Worm (Caenorhabditis elegans) whole organism, young adult: ENCODE results near the gene F35D2.3.
A peak's percentile ranks its signal among the peaks of the same experiment; 100 is the strongest.

Source experiments
- B0019.2 ChIP-seq: fragments of 200-800 bp; sonication (Bioruptor generic); conservative IDR thresholded peaks from 2 replicates; pipeline ENCODE4 v1.3.6; 2022; ENCODE audit warnings: missing genetic modification reagents, missing genetic modification characterization, missing compliant biosample characterization
- B0035.1 ChIP-seq: sonication (generic microtip); optimal IDR thresholded peaks from 2 replicates; lab custom pipeline; 2016; ENCODE audit warnings: missing genetic modification characterization, mild to moderate bottlenecking, missing compliant biosample characterization, missing genotype, missing genetic modification reagents
- F22D6.2 ChIP-seq: sonication (generic microtip); optimal IDR thresholded peaks from 2 replicates; lab custom pipeline; 2016; ENCODE audit warnings: mild to moderate bottlenecking, missing genetic modification characterization, missing compliant biosample characterization
- F33H1.4 ChIP-seq: fragments of 200-800 bp; sonication (Bioruptor generic); IDR thresholded peaks from 2 replicates; pipeline ENCODE4 v1.3.6; 2022; ENCODE audit warnings: missing genetic modification reagents, missing genetic modification characterization, missing compliant biosample characterization
- F37B4.10 ChIP-seq: fragments of 200-800 bp; sonication (Bioruptor generic); IDR thresholded peaks from 2 replicates; pipeline ENCODE4 v1.3.6; 2022; ENCODE audit warnings: missing genetic modification characterization, missing compliant biosample characterization
- F39B2.1 ChIP-seq: fragments of 200-800 bp; sonication (Bioruptor generic); IDR thresholded peaks from 2 replicates; pipeline ENCODE4 v1.3.6; 2022; ENCODE audit warnings: missing genetic modification reagents, missing genetic modification characterization, missing compliant biosample characterization
- F57A8.1 ChIP-seq: fragments of 200-800 bp; sonication (Bioruptor generic); optimal IDR thresholded peaks from 2 replicates; lab custom pipeline; 2018; ENCODE audit warnings: mild to moderate bottlenecking, missing genetic modification characterization, moderate library complexity, missing compliant biosample characterization
- K11D2.4 ChIP-seq: fragments of 200-800 bp; sonication (Bioruptor generic); IDR thresholded peaks from 2 replicates; pipeline ENCODE4 v1.3.6; 2022; ENCODE audit warnings: missing genetic modification reagents, missing genetic modification characterization, missing compliant biosample characterization
- T07F8.4 ChIP-seq: sonication (generic microtip); optimal IDR thresholded peaks from 2 replicates; lab custom pipeline; 2016; ENCODE audit warnings: mild to moderate bottlenecking, missing genetic modification characterization, moderate library complexity, missing compliant biosample characterization
- T26A5.8 ChIP-seq: sonication (generic microtip); optimal IDR thresholded peaks from 2 replicates; lab custom pipeline; 2016; ENCODE audit warnings: missing genetic modification characterization, missing compliant biosample characterization
- Y56A3A.18 ChIP-seq: fragments of 200-800 bp; sonication (Bioruptor generic); IDR thresholded peaks from 2 replicates; pipeline ENCODE4 v1.3.6; 2022; ENCODE audit warnings: missing genetic modification reagents, missing genetic modification characterization, missing compliant biosample characterization
- akir-1 ChIP-seq: fragments of 200-800 bp; sonication (Bioruptor generic); optimal IDR thresholded peaks from 2 replicates; lab custom pipeline; 2018; ENCODE audit warnings: mild to moderate bottlenecking, missing genetic modification characterization, moderate library complexity, missing compliant biosample characterization
- aptf-2 ChIP-seq: fragments of 200-800 bp; sonication (Bioruptor generic); conservative IDR thresholded peaks from 2 replicates; pipeline ENCODE4 v1.3.6; 2022; ENCODE audit warnings: missing genetic modification reagents, missing genetic modification characterization, missing compliant biosample characterization
- atf-7 ChIP-seq: sonication (generic microtip); optimal IDR thresholded peaks from 2 replicates; lab custom pipeline; 2017; ENCODE audit warnings: mild to moderate bottlenecking, missing genetic modification characterization, missing compliant biosample characterization
- attf-5 ChIP-seq: fragments of 200-800 bp; sonication (Bioruptor generic); optimal IDR thresholded peaks from 2 replicates; lab custom pipeline; 2018; ENCODE audit warnings: mild to moderate bottlenecking, missing genetic modification characterization, missing compliant biosample characterization
- ccch-3 ChIP-seq: fragments of 200-800 bp; sonication (Bioruptor generic); optimal IDR thresholded peaks from 2 replicates; lab custom pipeline; 2018; ENCODE audit warnings: mild to moderate bottlenecking, missing genetic modification characterization, missing compliant biosample characterization
- ceh-100 ChIP-seq: fragments of 200-800 bp; sonication (Bioruptor generic); IDR thresholded peaks from 2 replicates; pipeline ENCODE4 v1.3.6; 2022; ENCODE audit warnings: missing genetic modification reagents, missing genetic modification characterization, missing compliant biosample characterization
- ceh-27 ChIP-seq: fragments of 200-800 bp; sonication (Bioruptor generic); optimal IDR thresholded peaks from 2 replicates; lab custom pipeline; 2018; ENCODE audit warnings: mild to moderate bottlenecking, missing genetic modification characterization, moderate library complexity, missing compliant biosample characterization
- dox-1 ChIP-seq: fragments of 200-800 bp; sonication (Bioruptor generic); IDR thresholded peaks from 2 replicates; pipeline ENCODE4 v1.3.6; 2022; ENCODE audit warnings: missing genetic modification reagents, missing genetic modification characterization, missing compliant biosample characterization
- dpff-1 ChIP-seq: sonication (generic microtip); optimal IDR thresholded peaks from 2 replicates; lab custom pipeline; 2017; ENCODE audit warnings: mild to moderate bottlenecking, missing genetic modification characterization, missing compliant biosample characterization
- let-607 ChIP-seq, 2 experiments: fragments of 200-800 bp in 1 of 2; sonication (Bioruptor generic) in 1 of 2; sonication (generic microtip) in 1 of 2; optimal IDR thresholded peaks; 2 replicates each; lab custom pipeline; 2016 to 2018; ENCODE audit warnings: mild to moderate bottlenecking in 2 of 2, missing compliant biosample characterization in 2 of 2, missing genetic modification characterization in 2 of 2, moderate library complexity in 2 of 2, missing genotype in 1 of 2
- lin-26 ChIP-seq: fragments of 200-800 bp; sonication (Bioruptor generic); IDR thresholded peaks from 2 replicates; pipeline ENCODE4 v1.3.6; 2022; ENCODE audit warnings: missing genetic modification reagents, missing genetic modification characterization, missing compliant biosample characterization
- lin-35 ChIP-seq, 3 experiments: fragments of 150-350 bp in 2 of 3; sonication (generic microtip) in 1 of 3; optimal IDR thresholded peaks; 2 replicates each; lab custom pipeline; 2014 to 2018; ENCODE audit warnings: missing biosample characterization in 3 of 3, missing genetic modification characterization in 3 of 3, missing genetic modification reagents in 3 of 3
- lin-40 ChIP-seq: sonication (generic microtip); optimal IDR thresholded peaks from 2 replicates; lab custom pipeline; 2016; ENCODE audit warnings: missing genetic modification characterization, mild to moderate bottlenecking, missing compliant biosample characterization, missing genotype, missing genetic modification reagents
- lin-54 ChIP-seq: fragments of 200-800 bp; sonication (Bioruptor generic); optimal IDR thresholded peaks from 2 replicates; lab custom pipeline; 2018; ENCODE audit warnings: mild to moderate bottlenecking, missing genetic modification characterization, missing compliant biosample characterization
- lir-1 ChIP-seq: fragments of 200-800 bp; sonication (Bioruptor generic); conservative IDR thresholded peaks from 2 replicates; pipeline ENCODE4 v1.3.6; 2022; ENCODE audit warnings: missing genetic modification reagents, missing genetic modification characterization, missing compliant biosample characterization
- madf-10 ChIP-seq: sonication (generic microtip); optimal IDR thresholded peaks from 2 replicates; lab custom pipeline; 2016; ENCODE audit warnings: mild to moderate bottlenecking, missing genetic modification characterization, missing compliant biosample characterization
- madf-8 ChIP-seq: fragments of 200-800 bp; sonication (Bioruptor generic); conservative IDR thresholded peaks from 2 replicates; pipeline ENCODE4 v1.3.6; 2022; ENCODE audit warnings: missing genetic modification reagents, missing genetic modification characterization, missing compliant biosample characterization
- mcd-1 ChIP-seq: fragments of 200-800 bp; sonication (Bioruptor generic); IDR thresholded peaks from 2 replicates; pipeline ENCODE4 v1.3.6; 2022; ENCODE audit warnings: missing genetic modification reagents, missing genetic modification characterization, missing compliant biosample characterization
- mes-4 ChIP-seq: sonication (generic microtip); optimal IDR thresholded peaks from 2 replicates; lab custom pipeline; 2016; ENCODE audit warnings: missing genotype, missing genetic modification characterization, missing compliant biosample characterization
- mxl-1 ChIP-seq: sonication (generic microtip); optimal IDR thresholded peaks from 2 replicates; lab custom pipeline; 2016; ENCODE audit warnings: missing genetic modification characterization, missing compliant biosample characterization
- nfya-1 ChIP-seq: sonication (generic microtip); optimal IDR thresholded peaks from 2 replicates; lab custom pipeline; 2017; ENCODE audit warnings: antibody characterized with exemption, missing compliant biosample characterization, missing genetic modification characterization, borderline replicate concordance; ENCODE audit not compliant: insufficient read depth
- nfyb-1 ChIP-seq: fragments of 200-800 bp; sonication (Bioruptor generic); IDR thresholded peaks from 2 replicates; pipeline ENCODE4 v1.3.6; 2022; ENCODE audit warnings: missing genetic modification reagents, missing genetic modification characterization, missing compliant biosample characterization
- nhr-179 ChIP-seq: sonication (generic microtip); optimal IDR thresholded peaks from 2 replicates; lab custom pipeline; 2016; ENCODE audit warnings: mild to moderate bottlenecking, missing genetic modification characterization, missing compliant biosample characterization
- nhr-27 ChIP-seq: fragments of 200-800 bp; sonication (Bioruptor generic); optimal IDR thresholded peaks from 2 replicates; lab custom pipeline; 2018; ENCODE audit warnings: mild to moderate bottlenecking, missing genetic modification characterization, moderate library complexity, missing compliant biosample characterization
- nhr-80 ChIP-seq: sonication (generic microtip); optimal IDR thresholded peaks from 2 replicates; lab custom pipeline; 2016; ENCODE audit warnings: missing genetic modification characterization, missing compliant biosample characterization
- rcor-1 ChIP-seq: fragments of 200-800 bp; sonication (Bioruptor generic); IDR thresholded peaks from 2 replicates; pipeline ENCODE4 v1.3.6; 2022; ENCODE audit warnings: missing genetic modification reagents, missing genetic modification characterization, missing compliant biosample characterization
- repo-1 ChIP-seq: sonication (generic microtip); optimal IDR thresholded peaks from 2 replicates; lab custom pipeline; 2017; ENCODE audit warnings: mild to moderate bottlenecking, missing genetic modification characterization, missing compliant biosample characterization
- ztf-18 ChIP-seq: sonication (generic microtip); optimal IDR thresholded peaks from 2 replicates; lab custom pipeline; 2016; ENCODE audit warnings: missing genotype, mild to moderate bottlenecking, missing genetic modification characterization, missing compliant biosample characterization
- ztf-3 ChIP-seq: fragments of 200-800 bp; sonication (Bioruptor generic); optimal IDR thresholded peaks from 2 replicates; lab custom pipeline; 2018; ENCODE audit warnings: mild to moderate bottlenecking, missing genetic modification characterization, missing compliant biosample characterization
- ztf-6 ChIP-seq: fragments of 200-800 bp; sonication (Bioruptor generic); IDR thresholded peaks from 2 replicates; pipeline ENCODE4 v1.3.6; 2022; ENCODE audit warnings: missing genetic modification reagents, missing genetic modification characterization, missing compliant biosample characterization

F35D2.3 gene

DNA sequence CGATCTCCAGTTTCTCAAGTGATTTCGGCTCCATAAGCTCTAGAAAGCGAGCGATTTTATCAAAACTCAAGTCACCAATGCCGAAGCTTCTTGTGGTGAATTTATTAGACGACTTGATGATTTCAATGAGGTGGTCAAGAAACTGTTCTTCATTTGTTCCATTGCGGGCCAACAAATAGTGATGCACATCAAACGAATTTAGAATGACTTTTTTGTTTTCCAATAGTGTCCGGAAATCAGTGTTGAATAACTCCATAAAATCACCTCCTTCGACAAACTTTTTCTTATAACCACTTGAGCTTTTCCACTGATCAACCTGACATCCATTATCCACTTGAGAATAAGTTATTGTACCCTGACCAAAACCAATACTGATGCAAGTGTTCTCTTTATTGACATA, 23.1 kb upstream of the F35D2.3 start:
- no peak for TF ChIP-seq mes-4 (tag; lab: Kevin White, UChicago)
- TF ChIP-seq, all 124 proteins: peak for 0

DNA sequence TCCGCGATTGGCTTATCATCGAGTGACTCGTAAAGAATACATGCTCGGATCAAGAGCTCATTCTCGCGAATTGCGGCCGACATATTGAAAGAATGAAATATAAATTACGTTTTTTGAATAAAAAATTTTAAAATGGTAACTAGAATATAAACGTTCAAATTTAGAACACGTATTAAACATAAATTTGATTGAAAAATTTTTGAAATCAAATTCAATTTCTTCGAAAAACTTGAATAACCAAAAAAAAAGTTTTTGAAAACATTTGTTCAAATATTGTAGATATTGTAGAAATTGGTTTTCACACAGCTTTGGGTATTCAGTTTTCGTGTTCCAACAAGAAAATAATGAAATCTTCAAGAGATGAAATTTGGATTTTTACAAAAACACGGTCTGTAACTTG, 22.4 kb upstream of the F35D2.3 start, which contains the start of gene fbxa-224:
Gene fbxa-224, minus strand, starts transcription at position 101 of the 400 bp plus-strand sequence.
- TF ChIP-seq ceh-27 (GFP tag; lab: Kevin White, UChicago) (no peak), aptf-2 (GFP tag; lab: Robert Waterston, UW) (no peak), K11D2.4 (GFP tag; lab: Robert Waterston, UW) (no peak), ztf-6 (GFP tag; lab: Robert Waterston, UW) (no peak), let-607 (tag; optimal IDR thresholded peaks at IDR 0.05; lab: Kevin White, UChicago) (no peak)
- TF ChIP-seq, all 124 proteins: peak for 0

DNA sequence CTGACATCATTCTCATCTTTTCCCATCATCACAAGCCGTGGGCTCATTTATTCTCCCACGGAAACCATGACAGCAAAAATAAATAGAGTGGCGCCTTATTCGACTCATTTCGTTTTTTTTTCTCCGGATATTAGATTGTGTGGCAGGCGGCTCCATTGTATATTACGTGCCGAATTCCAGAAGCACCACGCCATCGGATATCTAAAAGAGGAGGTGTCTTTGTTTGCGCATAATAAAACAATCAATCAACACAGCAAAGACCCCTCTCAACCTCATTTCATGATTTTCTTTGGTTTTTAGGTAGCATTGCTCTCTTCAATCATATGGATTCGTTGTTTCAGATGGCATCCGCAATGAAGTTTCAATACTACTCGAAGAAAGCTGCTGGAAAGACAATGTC, 21.4 kb upstream of the F35D2.3 start, which contains the start of gene tph-1:
Gene tph-1, plus strand, starts transcription at position 301 of the 400 bp plus-strand sequence.
- no peak for TF ChIP-seq T26A5.8
- TF ChIP-seq nhr-27 (tag; lab: Kevin White, UChicago): no peak
- TF ChIP-seq rcor-1 (GFP tag; lab: Robert Waterston, UW): no peak
- no peak for TF ChIP-seq F57A8.1 (GFP tag; lab: Kevin White, UChicago)
- no peak for TF ChIP-seq ztf-18 (tag; lab: Kevin White, UChicago)
- TF ChIP-seq F37B4.10 (GFP tag; lab: Robert Waterston, UW): no peak
- TF ChIP-seq ztf-6 (GFP tag; lab: Robert Waterston, UW): no peak
- TF ChIP-seq F33H1.4 (GFP tag; lab: Robert Waterston, UW): no peak
- no peak for TF ChIP-seq ccch-3
- TF ChIP-seq T07F8.4 (tag; lab: Kevin White, UChicago): no peak

DNA sequence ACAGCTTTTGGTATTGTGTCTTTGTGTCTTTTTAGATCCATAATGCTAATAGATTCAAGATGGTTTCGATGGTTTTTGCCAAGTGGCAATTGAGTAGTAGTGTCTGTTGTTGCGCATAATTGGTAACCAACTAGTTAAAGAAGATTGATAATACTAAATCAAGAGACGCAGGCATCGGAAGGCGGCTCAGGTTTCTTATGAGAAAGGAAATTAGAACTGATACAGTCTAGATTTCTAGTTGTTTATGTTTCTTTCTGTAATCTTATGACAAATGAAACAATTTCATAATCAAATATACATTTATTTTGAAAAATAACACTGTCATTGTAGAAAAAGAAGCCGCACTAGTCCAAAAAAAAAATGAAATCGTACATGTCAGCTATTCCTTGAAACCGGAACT, 16.6 kb upstream of the F35D2.3 start, which contains the start of gene ZK1290.10:
Gene ZK1290.10, minus strand, starts transcription at position 101 of the 400 bp plus-strand sequence.
- 0 out of 2 replicates have a peak, but pooled peaks have one; percentile 32 for TF ChIP-seq Y56A3A.18 (GFP tag; lab: Robert Waterston, UW)
- no peak for TF ChIP-seq ztf-18 (tag; lab: Kevin White, UChicago)

DNA sequence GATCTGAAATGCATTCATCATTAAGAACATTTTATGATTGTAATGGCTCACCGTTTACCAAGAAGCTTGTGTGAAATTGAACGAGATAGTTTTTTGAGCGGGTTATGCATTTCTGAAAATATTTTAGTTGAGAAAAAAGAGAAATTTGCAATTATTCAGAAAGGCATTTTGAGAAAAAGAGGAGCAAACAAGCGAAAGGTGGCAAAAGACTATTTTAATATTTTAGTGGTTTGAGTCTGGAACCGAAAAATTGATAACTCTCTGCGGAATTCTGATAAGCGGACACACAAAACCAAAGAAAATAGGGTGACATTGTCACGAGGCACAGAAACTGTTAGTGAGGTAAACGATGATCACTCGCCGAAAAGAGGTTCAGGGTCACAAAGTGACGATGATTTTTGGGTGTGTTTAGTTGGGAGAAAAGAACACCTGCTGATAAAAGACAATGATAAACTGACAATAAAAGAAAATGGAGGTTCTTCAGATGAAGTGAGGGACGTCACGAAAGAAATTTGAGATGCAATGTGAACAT, 15.6 kb upstream of the F35D2.3 start:
- no peak for TF ChIP-seq madf-8 (GFP tag; lab: Robert Waterston, UW)
- no peak for TF ChIP-seq F39B2.1 (GFP tag; lab: Robert Waterston, UW)
- TF ChIP-seq ztf-3: no peak
- no peak for TF ChIP-seq nhr-179
- no peak for TF ChIP-seq akir-1
- TF ChIP-seq madf-10 (tag; lab: Kevin White, UChicago): peak; percentile 36
- peak; percentile 97 for TF ChIP-seq nhr-80 (tag; lab: Kevin White, UChicago)
- TF ChIP-seq attf-5 (GFP tag; lab: Kevin White, UChicago): peak; percentile 10
- no peak for TF ChIP-seq F22D6.2 (tag; lab: Kevin White, UChicago)
- TF ChIP-seq lin-26 (GFP tag; lab: Robert Waterston, UW): no peak
- TF ChIP-seq lin-40 (tag; lab: Kevin White, UChicago): peak; percentile 2
- no peak for TF ChIP-seq B0035.1 (tag; lab: Kevin White, UChicago)
- no peak for TF ChIP-seq dpff-1 (tag; lab: Kevin White, UChicago)
- TF ChIP-seq lin-35 (GFP tag; optimal IDR thresholded peaks at IDR 0.05; lab: Kevin White, UChicago): no peak
- TF ChIP-seq dox-1 (GFP tag; lab: Robert Waterston, UW): peak; percentile 69
- TF ChIP-seq atf-7 (tag; lab: Kevin White, UChicago): peak; percentile 49
- 0 out of 2 replicates have a peak, but pooled peaks have one; percentile 13 for TF ChIP-seq nfyb-1 (GFP tag; lab: Robert Waterston, UW)
- no peak for TF ChIP-seq B0019.2
- no peak for TF ChIP-seq Y56A3A.18 (GFP tag; lab: Robert Waterston, UW)
- no peak for TF ChIP-seq nfya-1 (tag; lab: Kevin White, UChicago)
- TF ChIP-seq repo-1 (tag; lab: Kevin White, UChicago): no peak
- TF ChIP-seq lir-1 (GFP tag; lab: Robert Waterston, UW): no peak
- TF ChIP-seq mxl-1 (tag; lab: Kevin White, UChicago): no peak
- no peak for TF ChIP-seq ceh-100 (GFP tag; lab: Robert Waterston, UW)
- TF ChIP-seq lin-54 (GFP tag; lab: Kevin White, UChicago): no peak
- TF ChIP-seq mcd-1 (GFP tag; lab: Robert Waterston, UW): no peak
